Fruit fly (Drosophila melanogaster): ENCODE results near the gene E5.

DNA sequence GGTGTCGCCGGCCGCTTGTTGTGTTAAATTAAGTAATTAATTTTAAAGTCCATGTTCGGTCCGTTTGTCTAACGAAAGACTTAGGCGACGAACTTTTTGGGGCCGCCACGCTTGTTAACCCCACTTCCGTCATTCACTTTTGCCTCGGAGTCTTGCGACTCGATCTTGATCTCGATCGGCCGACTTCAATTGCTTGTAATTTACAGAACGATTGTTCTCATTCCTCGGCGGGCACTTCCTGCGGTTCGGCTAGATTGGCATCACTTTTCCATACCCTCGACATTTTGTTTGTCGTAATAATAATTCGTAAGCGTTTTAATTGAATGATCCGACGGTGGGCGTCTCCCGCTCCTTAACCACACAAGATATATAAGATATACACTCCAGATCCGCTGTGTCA lies 32.0 kb upstream of the E5 start:
- no peak for TF ChIP-seq CG10348 (GFP tag; IDR thresholded peaks at IDR 0.05)
- TF ChIP-seq CG12605 (GFP tag; IDR thresholded peaks at IDR 0.05), result no peak
- no peak for TF ChIP-seq EcR (GFP tag; optimal IDR thresholded peaks at IDR 0.05)
- no peak for TF ChIP-seq Pif1B (GFP tag; optimal IDR thresholded peaks at IDR 0.05)
- TF ChIP-seq Pif1A (GFP tag; optimal IDR thresholded peaks at IDR 0.05), result no peak
- TF ChIP-seq CG34367 (tag; optimal IDR thresholded peaks at IDR 0.05), result no peak
- no peak for TF ChIP-seq rn (GFP tag; IDR thresholded peaks at IDR 0.05)
- TF ChIP-seq CG9948 (tag; optimal IDR thresholded peaks at IDR 0.05), result no peak
- no peak for TF ChIP-seq CG14655 (GFP tag; optimal IDR thresholded peaks at IDR 0.05)
- no peak for TF ChIP-seq CG17806 (tag; optimal IDR thresholded peaks at IDR 0.05)

Data from whole organism, pupa.